Fruit fly (Drosophila melanogaster): ENCODE measurements around the gene Grl65a.

dm6 chr3L:6703368-6703807 lies 35.8 kb upstream of the Grl65a start, which contains the start of gene SP1173:
- TF ChIP-seq D1 (tag; optimal IDR thresholded peaks at IDR 0.05) (no peak), EcR (GFP tag; optimal IDR thresholded peaks at IDR 0.05) (no peak), CG14655 (GFP tag; optimal IDR thresholded peaks at IDR 0.05) (no peak), CG12605 (GFP tag; IDR thresholded peaks at IDR 0.05) (peak; percentile 56), CG8301 (tag; optimal IDR thresholded peaks at IDR 0.05) (no peak), rn (GFP tag; IDR thresholded peaks at IDR 0.05) (no peak), CG17806 (tag; optimal IDR thresholded peaks at IDR 0.05) (no peak), CG9948 (tag; optimal IDR thresholded peaks at IDR 0.05) (no peak), CG15710 (tag; optimal IDR thresholded peaks at IDR 0.05) (no peak), Snoo (tag; optimal IDR thresholded peaks at IDR 0.05) (no peak)
